Fruit fly (Drosophila melanogaster) whole organism, embryonic: ENCODE measurements around the gene trx.
A peak's percentile ranks its signal among the peaks of the same experiment; 100 is the strongest.

Source experiments
- ATbp ChIP-seq: fragments of 200-800 bp; sonication (Bioruptor generic); optimal IDR thresholded peaks from 2 replicates; lab custom pipeline; 2017; ENCODE audit warnings: missing biosample characterization, mild to moderate bottlenecking, missing genetic modification characterization, missing genetic modification reagents
- Atf6 ChIP-seq: fragments of 200-800 bp; sonication (Bioruptor generic); IDR thresholded peaks from 2 replicates; pipeline ENCODE4 v1.3.6; 2022; ENCODE audit warnings: missing biosample characterization, missing genetic modification characterization
- Blimp-1 ChIP-seq: fragments of 200-800 bp; sonication (Bioruptor generic); optimal IDR thresholded peaks from 3 replicates; lab custom pipeline; 2018; ENCODE audit warnings: missing biosample characterization, missing genetic modification characterization, mild to moderate bottlenecking, moderate library complexity, missing genetic modification reagents
- CG11504 ChIP-seq: fragments of 200-800 bp; sonication (Bioruptor generic); optimal IDR thresholded peaks from 3 replicates; lab custom pipeline; 2019; ENCODE audit warnings: missing biosample characterization, mild to moderate bottlenecking, missing genetic modification characterization, moderate library complexity
- CG12299 ChIP-seq: fragments of 200-800 bp; sonication (Bioruptor generic); optimal IDR thresholded peaks from 2 replicates; lab custom pipeline; 2018; ENCODE audit warnings: missing biosample characterization, mild to moderate bottlenecking, missing genetic modification characterization
- CG13775 ChIP-seq: fragments of 200-800 bp; sonication (Bioruptor generic); optimal IDR thresholded peaks from 3 replicates; lab custom pipeline; 2017; ENCODE audit warnings: missing biosample characterization, mild to moderate bottlenecking, missing genetic modification characterization
- CG15269 ChIP-seq: fragments of 200-800 bp; sonication (Bioruptor generic); optimal IDR thresholded peaks from 2 replicates; lab custom pipeline; 2018; ENCODE audit warnings: missing biosample characterization, mild to moderate bottlenecking, missing genetic modification characterization, moderate library complexity
- CG17385 ChIP-seq: fragments of 200-800 bp; sonication (Bioruptor generic); optimal IDR thresholded peaks from 3 replicates; lab custom pipeline; 2018; ENCODE audit warnings: missing biosample characterization, mild to moderate bottlenecking, missing genetic modification characterization
- CG17612 ChIP-seq: fragments of 200-800 bp; sonication (Bioruptor generic); IDR thresholded peaks from 2 replicates; pipeline ENCODE4 v1.3.6; 2022; ENCODE audit warnings: missing biosample characterization, missing genetic modification characterization
- CG18262 ChIP-seq: fragments of 200-800 bp; optimal IDR thresholded peaks from 3 replicates; lab custom pipeline; 2019; ENCODE audit warnings: missing biosample characterization, mild to moderate bottlenecking, missing genetic modification characterization, moderate library complexity
- CG2875 ChIP-seq: fragments of 200-800 bp; sonication (Bioruptor generic); optimal IDR thresholded peaks from 2 replicates; lab custom pipeline; 2017; ENCODE audit warnings: missing biosample characterization, mild to moderate bottlenecking, missing genetic modification characterization, missing genetic modification reagents
- CG31441 ChIP-seq: fragments of 200-800 bp; sonication (Bioruptor generic); IDR thresholded peaks from 2 replicates; pipeline ENCODE4 v1.3.6; 2022; ENCODE audit warnings: missing biosample characterization, missing genetic modification characterization
- CG34422 ChIP-seq: fragments of 200-800 bp; sonication (Bioruptor generic); IDR thresholded peaks from 3 replicates; pipeline ENCODE4 v1.3.6; 2022; ENCODE audit warnings: missing biosample characterization, missing genetic modification characterization
- CG4328 ChIP-seq: fragments of 200-800 bp; sonication (Bioruptor generic); optimal IDR thresholded peaks from 3 replicates; lab custom pipeline; 2017; ENCODE audit warnings: missing biosample characterization, missing genetic modification reagents, missing genetic modification characterization
- CG4424 ChIP-seq: fragments of 200-800 bp; sonication (Bioruptor generic); optimal IDR thresholded peaks from 3 replicates; lab custom pipeline; 2016; ENCODE audit warnings: missing biosample characterization, missing genetic modification characterization
- CG6254 ChIP-seq: fragments of 200-800 bp; sonication (Bioruptor generic); optimal IDR thresholded peaks from 3 replicates; lab custom pipeline; 2017; ENCODE audit warnings: mild to moderate bottlenecking, missing biosample characterization, missing genetic modification reagents, missing genetic modification characterization
- CG6813 ChIP-seq: fragments of 200-800 bp; sonication (Bioruptor generic); optimal IDR thresholded peaks from 2 replicates; lab custom pipeline; 2017; ENCODE audit warnings: missing biosample characterization, missing genetic modification characterization, mild to moderate bottlenecking, moderate library complexity, missing genetic modification reagents
- CG7839 ChIP-seq: fragments of 200-800 bp; sonication (Bioruptor generic); optimal IDR thresholded peaks from 3 replicates; lab custom pipeline; 2018; ENCODE audit warnings: missing biosample characterization, mild to moderate bottlenecking, missing genetic modification characterization, moderate library complexity
- CG8290 ChIP-seq, 3 experiments: fragments of 200-800 bp; sonication (Bioruptor generic); optimal IDR thresholded peaks; 2 replicates each; lab custom pipeline; 2016 to 2019; ENCODE audit warnings: missing biosample characterization in 3 of 3, missing genetic modification characterization in 3 of 3, mild to moderate bottlenecking in 2 of 3, moderate library complexity in 1 of 3
- CG8388 ChIP-seq: fragments of 200-800 bp; sonication (Bioruptor generic); optimal IDR thresholded peaks from 2 replicates; lab custom pipeline; 2019; ENCODE audit warnings: missing biosample characterization, mild to moderate bottlenecking, missing genetic modification characterization, moderate library complexity
- CG9437 ChIP-seq: fragments of 200-800 bp; sonication (Bioruptor generic); optimal IDR thresholded peaks from 2 replicates; lab custom pipeline; 2018; ENCODE audit warnings: missing biosample characterization, mild to moderate bottlenecking, missing genetic modification characterization
- CoRest ChIP-seq: fragments of 200-800 bp; sonication (Bioruptor generic); optimal IDR thresholded peaks from 3 replicates; lab custom pipeline; 2018; ENCODE audit warnings: missing biosample characterization, mild to moderate bottlenecking, missing genetic modification characterization, moderate library complexity
- D ChIP-seq, 2 experiments: fragments of 200-800 bp in 1 of 2; fragments of >200 bp in 1 of 2; sonication (Bioruptor generic) in 1 of 2; optimal IDR thresholded peaks; 2 replicates in 1 of 2; 3 replicates in 1 of 2; lab custom pipeline; 2017; ENCODE audit warnings: mild to moderate bottlenecking in 1 of 2, missing biosample characterization in 1 of 2, missing genetic modification characterization in 1 of 2, missing genetic modification reagents in 1 of 2
- Drgx ChIP-seq: fragments of 200-800 bp; sonication (Bioruptor generic); IDR thresholded peaks from 2 replicates; pipeline ENCODE4 v1.3.6; 2022; ENCODE audit warnings: missing biosample characterization, missing genetic modification characterization
- Mad ChIP-seq: fragments of 200-800 bp; sonication (Bioruptor generic); optimal IDR thresholded peaks from 2 replicates; lab custom pipeline; 2016; ENCODE audit warnings: missing biosample characterization, missing genetic modification characterization
- Meics ChIP-seq: fragments of 200-800 bp; sonication (Bioruptor generic); optimal IDR thresholded peaks from 2 replicates; lab custom pipeline; 2017; ENCODE audit warnings: missing biosample characterization, mild to moderate bottlenecking, missing genetic modification characterization
- Mes4 ChIP-seq: fragments of 200-800 bp; sonication (Bioruptor generic); optimal IDR thresholded peaks from 2 replicates; lab custom pipeline; 2016; ENCODE audit warnings: missing biosample characterization, missing genetic modification characterization
- Nf-YB ChIP-seq: fragments of 200-800 bp; sonication (Bioruptor generic); optimal IDR thresholded peaks from 3 replicates; lab custom pipeline; 2019; ENCODE audit warnings: missing biosample characterization, mild to moderate bottlenecking, missing genetic modification characterization, moderate library complexity
- NfI ChIP-seq: fragments of 200-800 bp; sonication (Bioruptor generic); optimal IDR thresholded peaks from 3 replicates; lab custom pipeline; 2018; ENCODE audit warnings: missing biosample characterization, mild to moderate bottlenecking, missing genetic modification characterization, moderate library complexity
- Sin3A ChIP-seq: fragments of >200 bp; optimal IDR thresholded peaks from 2 replicates; lab custom pipeline; 2018
- Xbp1 ChIP-seq: fragments of 200-800 bp; sonication (Bioruptor generic); optimal IDR thresholded peaks from 3 replicates; lab custom pipeline; 2016; ENCODE audit warnings: missing biosample characterization, mild to moderate bottlenecking, missing genetic modification characterization
- amos ChIP-seq: fragments of 200-800 bp; sonication (Bioruptor generic); IDR thresholded peaks from 2 replicates; pipeline ENCODE4 v1.3.6; 2022; ENCODE audit warnings: missing biosample characterization, missing genetic modification characterization; ENCODE audit not compliant: partially characterized antibody
- crol ChIP-seq: fragments of 200-800 bp; sonication (Bioruptor generic); IDR thresholded peaks from 2 replicates; pipeline ENCODE4 v1.3.6; 2022; ENCODE audit warnings: missing biosample characterization, missing genetic modification characterization
- cwo ChIP-seq: fragments of 200-800 bp; sonication (Bioruptor generic); optimal IDR thresholded peaks from 3 replicates; lab custom pipeline; 2017; ENCODE audit warnings: missing biosample characterization, missing genetic modification characterization, mild to moderate bottlenecking, moderate library complexity, missing genetic modification reagents
- dmrt99B ChIP-seq: fragments of 200-800 bp; sonication (Bioruptor generic); optimal IDR thresholded peaks from 2 replicates; lab custom pipeline; 2018; ENCODE audit warnings: missing biosample characterization, mild to moderate bottlenecking, missing genetic modification characterization, moderate library complexity
- dpn ChIP-seq, 2 experiments: fragments of 200-800 bp; sonication (Bioruptor generic); optimal IDR thresholded peaks; 3 replicates each; lab custom pipeline; 2016; ENCODE audit warnings: missing biosample characterization in 2 of 2, missing genetic modification characterization in 2 of 2
- gem ChIP-seq: fragments of 200-800 bp; sonication (Bioruptor generic); optimal IDR thresholded peaks from 2 replicates; lab custom pipeline; 2019; ENCODE audit warnings: missing biosample characterization, mild to moderate bottlenecking, missing genetic modification characterization, moderate library complexity
- hkb ChIP-seq, 2 experiments: fragments of 200-800 bp in 1 of 2; fragments of >200 bp in 1 of 2; sonication (Bioruptor generic) in 1 of 2; IDR thresholded peaks in 1 of 2; optimal IDR thresholded peaks in 1 of 2; 2 replicates each; pipeline versions ENCODE4 v1.3.6 to Lab custom; 2017 to 2022; ENCODE audit warnings: missing biosample characterization in 1 of 2, missing genetic modification characterization in 1 of 2
- nmo ChIP-seq: fragments of 200-800 bp; sonication (Bioruptor generic); optimal IDR thresholded peaks from 2 replicates; lab custom pipeline; 2018; ENCODE audit warnings: missing biosample characterization, mild to moderate bottlenecking, missing genetic modification characterization, moderate library complexity
- pho ChIP-seq: fragments of 200-800 bp; sonication (Bioruptor generic); optimal IDR thresholded peaks from 2 replicates; lab custom pipeline; 2016; ENCODE audit warnings: missing biosample characterization, missing genetic modification characterization
- phol ChIP-seq: fragments of 200-800 bp; sonication (Bioruptor generic); optimal IDR thresholded peaks from 3 replicates; lab custom pipeline; 2018; ENCODE audit warnings: missing biosample characterization, mild to moderate bottlenecking, missing genetic modification characterization, moderate library complexity
- run ChIP-seq: fragments of 200-800 bp; sonication (Bioruptor generic); optimal IDR thresholded peaks from 3 replicates; lab custom pipeline; 2018; ENCODE audit warnings: missing biosample characterization, mild to moderate bottlenecking, missing genetic modification characterization
- sisA ChIP-seq: fragments of 200-800 bp; sonication (Bioruptor generic); IDR thresholded peaks from 2 replicates; pipeline ENCODE4 v1.3.6; 2022; ENCODE audit warnings: missing biosample characterization, missing genetic modification characterization
- slbo ChIP-seq: fragments of 200-800 bp; sonication (Bioruptor generic); IDR thresholded peaks from 2 replicates; pipeline ENCODE4 v1.3.6; 2022; ENCODE audit warnings: missing biosample characterization, missing genetic modification characterization
- trem ChIP-seq: fragments of 200-800 bp; optimal IDR thresholded peaks from 3 replicates; lab custom pipeline; 2019; ENCODE audit warnings: missing biosample characterization, mild to moderate bottlenecking, missing genetic modification characterization, moderate library complexity
- z ChIP-seq: fragments of 200-800 bp; sonication (Bioruptor generic); IDR thresholded peaks from 3 replicates; pipeline ENCODE4 v1.3.6; 2022; ENCODE audit warnings: missing biosample characterization, missing genetic modification characterization
- zf30C ChIP-seq: fragments of 200-800 bp; sonication (Bioruptor generic); optimal IDR thresholded peaks from 3 replicates; lab custom pipeline; 2018; ENCODE audit warnings: missing biosample characterization, mild to moderate bottlenecking, missing genetic modification characterization

The trx gene

DNA sequence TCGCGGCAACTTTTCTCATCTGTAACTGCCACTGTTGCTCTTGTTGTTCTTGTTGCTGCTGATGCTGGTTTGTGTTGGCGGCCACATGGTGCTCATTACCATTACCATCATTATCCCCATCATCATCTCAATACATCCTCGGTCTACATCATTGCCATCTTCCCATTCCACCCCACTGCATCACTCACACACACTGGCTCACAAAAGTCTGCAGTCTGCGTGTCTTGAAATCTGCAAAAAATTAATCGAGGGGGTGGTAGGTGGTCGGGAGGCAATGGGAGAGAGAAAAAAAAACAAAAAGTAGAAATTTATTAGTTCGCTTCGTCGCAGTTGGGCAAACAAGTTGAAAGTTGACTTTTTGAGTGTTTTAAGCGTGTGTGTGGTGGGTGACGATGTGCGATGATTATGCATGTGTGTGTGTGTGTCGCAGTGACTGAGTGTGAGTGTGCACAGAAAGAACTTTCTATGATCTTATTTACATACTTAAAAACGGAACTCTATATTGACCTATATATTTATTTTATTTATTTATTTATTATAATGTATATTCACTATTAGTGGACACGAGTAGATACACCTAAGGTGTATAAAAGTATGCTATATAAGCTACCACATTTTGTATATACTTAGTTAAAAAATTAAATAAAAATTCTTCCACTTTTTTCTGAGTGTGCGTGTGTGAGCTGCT lies 7.2 kb downstream of the trx start (continued):
- TF ChIP-seq Xbp1 (GFP tag; lab: Kevin White, UChicago) (peak; percentile 2), CoRest (peak; percentile 47), CG9437 (GFP tag; lab: Kevin White, UChicago) (peak; percentile 17), CG6813 (GFP tag; lab: Kevin White, UChicago) (peak; percentile 12), CG18262 (tag; lab: Kevin White, UChicago) (peak; percentile 40), dmrt99B (peak; percentile 57), CG17385 (GFP tag; lab: Kevin White, UChicago) (no peak), CG12299 (tag; lab: Kevin White, UChicago) (peak; percentile 19), phol (tag; lab: Kevin White, UChicago) (peak; percentile 21), Sin3A (lab: Kevin White, UChicago) (no peak), D (optimal IDR thresholded peaks at IDR 0.05; lab: Kevin White, UChicago) (no peak), D (GFP tag; optimal IDR thresholded peaks at IDR 0.05; lab: Kevin White, UChicago) (peak; percentile 41), CG13775 (peak; percentile 9), slbo (GFP tag; lab: Robert Waterston, UW) (peak; percentile 29; the same call in 1 of the 2 replicates), Blimp-1 (GFP tag; lab: Kevin White, UChicago) (peak; percentile 55), CG17612 (GFP tag; lab: Robert Waterston, UW) (0 out of 2 replicates have a peak, but pooled peaks have one; percentile 19), CG6254 (GFP tag; lab: Kevin White, UChicago) (peak; percentile 4), CG2875 (GFP tag; lab: Kevin White, UChicago) (peak; percentile 18), CG31441 (GFP tag; lab: Robert Waterston, UW) (peak; percentile 39), NfI (no peak), CG34422 (GFP tag; lab: Robert Waterston, UW) (no peak), crol (GFP tag; lab: Robert Waterston, UW) (no peak), Meics (peak; percentile 25), CG7839 (tag; lab: Kevin White, UChicago) (peak; percentile 60), CG11504 (tag; lab: Kevin White, UChicago) (peak; percentile 62), zf30C (GFP tag; lab: Kevin White, UChicago) (peak; percentile 55), CG15269 (tag; lab: Kevin White, UChicago) (peak; percentile 40), Nf-YB (GFP tag; lab: Kevin White, UChicago) (no peak), Mad (no peak), z (GFP tag; lab: Robert Waterston, UW) (peak; percentile 55; the same call in 2 of the 3 replicates), trem (tag; lab: Kevin White, UChicago) (peak; percentile 24), nmo (GFP tag; lab: Kevin White, UChicago) (peak; percentile 14), sisA (GFP tag; lab: Robert Waterston, UW) (peak; percentile 10; the same call in 1 of the 2 replicates), CG4424 (GFP tag; lab: Kevin White, UChicago) (peak; percentile 13), CG8388 (GFP tag; lab: Kevin White, UChicago) (peak; percentile 94), hkb (optimal IDR thresholded peaks at IDR 0.05; lab: Kevin White, UChicago) (no peak), hkb (GFP tag; IDR thresholded peaks at IDR 0.05; lab: Robert Waterston, UW) (peak; percentile 48), ATbp (GFP tag; lab: Kevin White, UChicago) (peak; percentile 35), Atf6 (GFP tag; lab: Robert Waterston, UW) (no peak), CG4328 (GFP tag; lab: Kevin White, UChicago) (no peak), pho (no peak), dpn (GFP tag; optimal IDR thresholded peaks at IDR 0.05; lab: Kevin White, UChicago) (no peak), run (no peak), Drgx (GFP tag; lab: Robert Waterston, UW) (0 out of 2 replicates have a peak, but pooled peaks have one; percentile 41), Mes4 (GFP tag; lab: Kevin White, UChicago) (no peak), cwo (GFP tag; lab: Kevin White, UChicago) (peak; percentile 38), amos (GFP tag; lab: Robert Waterston, UW) (no peak), CG8290 (GFP tag; optimal IDR thresholded peaks at IDR 0.05; lab: Kevin White, UChicago) (peak; percentile 34), CG8290 (tag; optimal IDR thresholded peaks at IDR 0.05; lab: Kevin White, UChicago) (no peak), gem (tag; lab: Kevin White, UChicago) (peak; percentile 66)
